Worm (Caenorhabditis elegans): ENCODE measurements around the gene bcas-2.

bcas-2 gene

DNA sequence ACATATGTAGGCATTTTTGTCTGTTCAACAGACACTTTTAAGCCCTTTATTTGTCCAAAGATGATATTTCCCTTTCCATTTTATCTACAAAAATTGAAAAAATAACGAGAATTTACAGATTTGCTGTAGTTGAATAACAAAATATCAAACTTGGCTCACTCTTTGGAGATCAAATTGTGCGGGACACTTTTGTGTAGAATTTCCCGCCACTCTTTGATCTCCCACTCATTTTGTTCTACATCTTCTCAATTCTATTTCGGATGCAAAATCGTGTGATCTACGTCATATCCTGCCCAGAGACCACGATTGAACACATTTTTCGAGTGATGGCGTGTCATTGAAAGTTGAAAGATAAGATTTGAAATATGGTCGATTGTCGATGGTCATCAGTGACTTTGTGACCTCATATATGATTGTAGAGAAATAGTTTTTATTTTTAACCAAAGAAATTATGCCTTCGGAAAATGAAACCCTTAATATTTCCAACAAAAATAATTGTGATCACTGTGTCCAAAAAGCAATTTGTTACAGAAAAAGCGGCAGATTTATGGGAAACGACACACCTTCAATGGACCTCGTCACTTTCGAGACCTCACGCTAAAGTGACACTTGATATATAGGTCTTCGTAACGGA is 28.7 kb downstream of the bcas-2 start, which contains the start of gene hot-4:
TSS of gene hot-4 (plus strand) at position 584 of the 634 bp plus-strand sequence.
- TF ChIP-seq lin-39 (tag; optimal IDR thresholded peaks at IDR 0.05) (no peak), skn-1 (tag; optimal IDR thresholded peaks at IDR 0.05) (no peak), zag-1 (tag; optimal IDR thresholded peaks at IDR 0.05) (no peak), sea-2 (GFP tag; optimal IDR thresholded peaks at IDR 0.05) (no peak), nhr-76 (tag; optimal IDR thresholded peaks at IDR 0.05) (no peak)

- no peak for TF ChIP-seq ceh-16 (tag; optimal IDR thresholded peaks at IDR 0.05)
- TF ChIP-seq nhr-23 (tag; optimal IDR thresholded peaks at IDR 0.05) = peak; percentile 36
- peak; percentile 14 for TF ChIP-seq mdl-1 (tag; optimal IDR thresholded peaks at IDR 0.05)
- TF ChIP-seq egl-27 (tag; optimal IDR thresholded peaks at IDR 0.05) = no peak
- peak; percentile 92 for TF ChIP-seq nhr-43 (tag; optimal IDR thresholded peaks at IDR 0.05; ENCODE audit: poor library complexity, severe bottlenecking)
These were observed 29.7 kb downstream of the bcas-2 start for ce11 chrIII:6215943-6216342.

ce11 chrIII:6215476-6215875 is 30.2 kb downstream of the bcas-2 start, which contains the start of gene C23G10.11:
C23G10.11 (minus strand) TSS chrIII:6215576.
- TF ChIP-seq jun-1 (tag; optimal IDR thresholded peaks at IDR 0.05) (no peak), fkh-2 (tag; optimal IDR thresholded peaks at IDR 0.05) (no peak), ztf-11 (tag; optimal IDR thresholded peaks at IDR 0.05) (no peak), elt-2 (tag; optimal IDR thresholded peaks at IDR 0.05) (no peak)

DNA sequence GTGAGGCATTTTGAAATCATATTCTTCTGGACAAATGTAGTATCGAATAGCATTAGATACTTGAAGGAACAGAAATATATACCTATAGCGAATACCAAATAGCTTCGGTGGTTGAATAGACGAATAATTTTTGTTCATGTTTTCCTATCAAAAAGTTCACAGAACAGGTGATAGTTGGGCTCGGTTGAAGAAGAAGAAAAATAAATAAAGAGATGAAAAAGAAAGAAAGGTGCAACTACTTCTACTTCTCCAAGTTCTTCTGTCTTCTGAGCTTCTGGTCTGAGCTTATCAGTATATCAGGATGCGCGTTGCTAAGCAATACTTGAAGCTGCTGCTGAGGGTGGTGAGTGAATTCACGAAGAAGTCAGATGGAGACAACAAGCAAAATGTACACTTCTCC is 31.7 kb downstream of the bcas-2 start, which contains the start of gene C23G10.10:
TSS of gene C23G10.10 (minus strand) at position 101 of the 400 bp plus-strand sequence.
- TF ChIP-seq nhr-11 (tag; optimal IDR thresholded peaks at IDR 0.05) (no peak), nhr-23 (tag; optimal IDR thresholded peaks at IDR 0.05) (no peak), pha-4 (tag; optimal IDR thresholded peaks at IDR 0.05) (no peak), elt-2 (tag; optimal IDR thresholded peaks at IDR 0.05) (no peak), snpc-4 (tag; optimal IDR thresholded peaks at IDR 0.05) (no peak), daf-12 (tag; optimal IDR thresholded peaks at IDR 0.05) (no peak), nhr-28 (tag; optimal IDR thresholded peaks at IDR 0.05) (no peak), eor-1 (tag; optimal IDR thresholded peaks at IDR 0.05) (no peak), nhr-77 (tag; optimal IDR thresholded peaks at IDR 0.05) (no peak), fos-1 (tag; optimal IDR thresholded peaks at IDR 0.05) (no peak), nhr-76 (tag; optimal IDR thresholded peaks at IDR 0.05) (no peak), mml-1 (tag; optimal IDR thresholded peaks at IDR 0.05) (no peak), zag-1 (tag; optimal IDR thresholded peaks at IDR 0.05) (no peak), sea-2 (GFP tag; optimal IDR thresholded peaks at IDR 0.05) (no peak), nhr-237 (tag; optimal IDR thresholded peaks at IDR 0.05) (no peak), lin-39 (tag; optimal IDR thresholded peaks at IDR 0.05) (no peak), fkh-10 (GFP tag; optimal IDR thresholded peaks at IDR 0.05) (no peak)

- no peak for TF ChIP-seq lin-15B (tag; optimal IDR thresholded peaks at IDR 0.05)
- no peak for TF ChIP-seq nhr-23 (tag; optimal IDR thresholded peaks at IDR 0.05)
- TF ChIP-seq ceh-82 (tag; optimal IDR thresholded peaks at IDR 0.05) = no peak
- TF ChIP-seq daf-12 (tag; optimal IDR thresholded peaks at IDR 0.05) = no peak
- no peak for TF ChIP-seq lsy-12 (tag; optimal IDR thresholded peaks at IDR 0.05)
- no peak for TF ChIP-seq nhr-77 (tag; optimal IDR thresholded peaks at IDR 0.05)
- TF ChIP-seq elt-3 (tag; optimal IDR thresholded peaks at IDR 0.05) = no peak
- no peak for TF ChIP-seq pqm-1 (tag; optimal IDR thresholded peaks at IDR 0.05)
- TF ChIP-seq ceh-9 (tag; optimal IDR thresholded peaks at IDR 0.05) = no peak
- no peak for TF ChIP-seq fkh-2 (tag; optimal IDR thresholded peaks at IDR 0.05)
- TF ChIP-seq egl-27 (tag; optimal IDR thresholded peaks at IDR 0.05) = no peak
- no peak for TF ChIP-seq nhr-12 (tag; optimal IDR thresholded peaks at IDR 0.05)
- no peak for TF ChIP-seq snpc-4 (tag; optimal IDR thresholded peaks at IDR 0.05)
- no peak for TF ChIP-seq elt-2 (tag; optimal IDR thresholded peaks at IDR 0.05)
- TF ChIP-seq ceh-28 (tag; optimal IDR thresholded peaks at IDR 0.05) = no peak
- no peak for TF ChIP-seq nhr-25 (tag; optimal IDR thresholded peaks at IDR 0.05)
- no peak for TF ChIP-seq hmg-11 (tag; optimal IDR thresholded peaks at IDR 0.05)
- TF ChIP-seq nhr-76 (tag; optimal IDR thresholded peaks at IDR 0.05) = no peak
- TF ChIP-seq ceh-16 (tag; optimal IDR thresholded peaks at IDR 0.05) = no peak
These were observed 35.3 kb downstream of the bcas-2 start for ce11 chrIII:6210215-6210822.
